Fruit fly (Drosophila melanogaster) Kc167 (cell line): Measurements from ENCODE around the gene CG12605.

Source experiments
- Myc ChIP-seq: fragments of >200 bp; optimal IDR thresholded peaks from 2 replicates; lab custom pipeline; 2017; ENCODE audit warnings: missing external identifiers
- Sin3A ChIP-seq: fragments of >200 bp; optimal IDR thresholded peaks from 2 replicates; lab custom pipeline; 2018; ENCODE audit warnings: missing external identifiers
- h ChIP-seq: fragments of >200 bp; optimal IDR thresholded peaks from 3 replicates; lab custom pipeline; 2018; ENCODE audit warnings: missing external identifiers
- insv ChIP-seq: fragments of >200 bp; optimal IDR thresholded peaks from 3 replicates; lab custom pipeline; 2018; ENCODE audit warnings: missing external identifiers
- psq ChIP-seq: fragments of >200 bp; optimal IDR thresholded peaks from 2 replicates; lab custom pipeline; 2017; ENCODE audit warnings: missing external identifiers
- ttk ChIP-seq: sonication (Bioruptor generic); optimal IDR thresholded peaks from 2 replicates; lab custom pipeline; 2017; ENCODE audit warnings: missing external identifiers

CG12605 gene

DNA sequence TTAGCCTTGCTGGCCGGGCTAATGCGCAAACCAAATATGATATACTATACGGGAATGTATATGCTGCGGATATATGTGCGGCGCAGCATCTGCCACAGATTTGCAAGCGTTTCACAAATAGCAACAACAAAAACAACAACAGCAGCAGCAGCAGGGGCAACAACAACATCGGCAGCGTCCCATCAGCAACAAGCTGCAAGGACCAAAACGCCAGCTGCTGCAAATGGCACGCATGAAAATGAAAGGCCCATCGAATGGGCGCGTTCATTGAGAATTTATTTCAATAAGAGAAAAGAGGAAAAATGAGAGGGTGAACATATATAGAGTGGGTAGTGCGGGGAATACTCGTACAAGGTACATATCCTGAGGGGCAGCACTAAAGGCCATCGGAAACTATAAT lies 11.9 kb upstream of the CG12605 start:
- no peak for TF ChIP-seq insv (lab: Kevin White, UChicago)
- no peak for TF ChIP-seq ttk
- no peak for TF ChIP-seq Sin3A (lab: Kevin White, UChicago)
- no peak for TF ChIP-seq h (lab: Kevin White, UChicago)

DNA sequence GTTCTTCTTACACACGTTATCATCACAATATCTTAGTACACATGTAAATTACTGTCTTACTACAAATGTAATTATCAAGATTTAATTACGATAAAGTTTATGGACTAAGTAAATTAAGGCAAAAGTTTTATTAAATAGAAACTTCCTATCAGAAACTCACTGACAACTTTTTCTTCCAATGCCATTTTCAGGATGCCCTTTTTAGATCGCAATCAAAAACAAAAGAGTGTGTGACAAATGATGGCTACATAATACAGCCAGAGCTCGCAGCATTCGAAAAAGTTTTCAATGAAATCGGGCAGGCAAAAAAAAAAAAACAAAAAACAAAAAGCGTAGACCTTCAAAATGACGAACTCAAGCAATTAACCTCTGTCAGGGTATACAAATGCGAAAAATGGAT lies 8.0 kb upstream of the CG12605 start, which contains the start of gene CG43915:
TSS of gene CG43915 (plus strand) at position 301 of the 400 bp plus-strand sequence.
- TF ChIP-seq Myc (lab: Kevin White, UChicago) (no peak), ttk (no peak), Sin3A (lab: Kevin White, UChicago) (no peak), insv (lab: Kevin White, UChicago) (no peak), psq (no peak), h (lab: Kevin White, UChicago) (no peak)

DNA sequence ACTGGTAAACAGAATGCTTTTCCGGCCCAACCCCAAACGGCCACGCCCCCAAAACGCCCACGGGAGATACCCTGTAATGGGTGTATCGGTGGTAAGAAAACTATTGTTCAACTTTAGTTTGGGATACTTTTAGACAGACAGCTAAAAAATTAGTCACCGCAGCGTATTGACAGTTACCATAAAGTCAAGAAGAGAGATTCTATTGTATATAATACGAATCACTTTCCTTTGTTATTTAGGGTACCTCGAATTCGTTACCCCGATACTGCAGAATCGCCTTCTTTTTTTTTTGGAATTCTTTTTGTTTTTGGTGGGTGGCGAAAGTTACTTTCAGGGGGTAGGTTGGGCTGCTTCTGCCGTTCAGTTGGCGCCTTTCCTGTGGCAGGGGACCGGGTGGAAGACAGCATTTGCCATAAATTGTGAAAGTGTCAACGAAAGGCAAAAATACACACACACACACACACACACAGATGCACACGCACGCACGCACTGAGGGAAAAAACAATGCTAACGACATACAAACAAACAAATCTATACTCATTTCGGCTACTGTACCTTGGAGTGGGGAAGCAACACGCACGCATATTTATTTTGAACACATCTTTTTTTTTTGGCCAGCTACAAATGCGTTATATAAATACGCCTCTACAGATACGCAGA lies 5.9 kb upstream of the CG12605 start:
- TF ChIP-seq psq = no peak
- no peak for TF ChIP-seq insv (lab: Kevin White, UChicago)
- TF ChIP-seq Myc (lab: Kevin White, UChicago) = no peak
- no peak for TF ChIP-seq ttk
- no peak for TF ChIP-seq Sin3A (lab: Kevin White, UChicago)
- no peak for TF ChIP-seq h (lab: Kevin White, UChicago)

DNA sequence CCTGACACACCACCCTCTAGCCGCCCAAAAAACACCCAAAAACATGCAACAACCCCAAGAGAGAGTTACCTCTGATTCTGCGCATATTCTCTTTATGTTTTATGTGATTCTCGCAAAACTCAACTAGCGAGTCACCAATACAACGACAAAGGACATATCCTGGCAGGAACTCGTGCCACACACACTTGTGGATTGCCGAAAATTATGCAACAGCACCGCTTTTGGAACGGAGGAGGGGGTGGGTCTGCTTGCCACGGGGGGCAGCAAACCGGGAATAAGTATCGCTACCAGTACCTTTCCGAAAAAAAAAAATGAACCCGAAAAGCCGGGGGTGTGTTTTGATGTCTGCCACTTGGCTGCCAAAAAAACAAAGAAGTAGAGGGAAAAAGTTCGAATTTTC lies 531 bp upstream of the CG12605 start:
- no peak for TF ChIP-seq h (lab: Kevin White, UChicago)
- TF ChIP-seq insv (lab: Kevin White, UChicago) = no peak
- TF ChIP-seq psq = no peak
- no peak for TF ChIP-seq Myc (lab: Kevin White, UChicago)
- TF ChIP-seq Sin3A (lab: Kevin White, UChicago) = no peak
- no peak for TF ChIP-seq ttk

DNA sequence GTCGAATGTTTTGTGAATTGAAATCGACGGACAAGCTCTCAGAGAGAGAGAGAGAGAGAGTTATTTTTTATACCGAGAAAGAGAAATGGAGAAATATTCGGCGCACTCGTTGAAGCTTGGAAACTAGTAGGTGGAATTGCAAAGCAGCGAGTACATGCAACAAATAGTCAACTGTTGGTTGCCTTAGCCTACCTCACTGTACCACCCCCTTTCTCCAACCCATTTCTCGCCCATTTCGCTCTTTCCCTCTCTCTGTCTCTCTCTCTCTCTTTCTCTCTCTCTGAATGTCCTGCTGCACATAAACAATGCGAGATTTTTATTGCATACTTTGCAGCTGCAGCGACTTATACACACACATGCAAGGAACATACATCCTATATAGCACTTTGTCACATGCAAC lies 592 bp downstream of the CG12605 start:
- TF ChIP-seq psq = no peak
- TF ChIP-seq insv (lab: Kevin White, UChicago) = no peak
- TF ChIP-seq ttk = no peak
- no peak for TF ChIP-seq h (lab: Kevin White, UChicago)
- no peak for TF ChIP-seq Myc (lab: Kevin White, UChicago)
- TF ChIP-seq Sin3A (lab: Kevin White, UChicago) = no peak

DNA sequence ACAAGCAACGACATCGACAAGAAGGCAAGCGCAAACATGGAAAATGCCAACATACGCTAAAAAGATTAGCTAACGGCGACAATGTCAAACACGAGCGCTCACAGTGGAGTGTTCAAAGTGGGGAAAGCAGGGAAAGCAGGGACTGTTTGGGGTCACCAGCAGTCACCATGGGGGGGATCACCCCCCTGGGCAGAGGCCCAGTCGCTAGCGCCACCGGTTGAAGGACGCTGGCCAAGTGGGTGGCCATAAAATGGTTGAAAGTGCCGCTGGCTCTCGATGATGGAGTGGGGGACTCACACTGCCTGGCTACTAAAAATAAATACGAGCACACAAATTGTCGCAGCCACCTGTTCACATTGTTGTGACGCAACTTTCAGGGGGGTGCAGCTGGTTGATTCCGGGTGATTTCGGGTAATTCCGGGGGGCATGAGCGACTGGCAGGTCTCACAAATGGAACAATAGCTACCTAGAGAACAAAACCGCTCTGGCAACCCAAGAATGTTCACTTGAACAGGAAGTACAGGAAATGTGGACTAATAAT lies 3.6 kb downstream of the CG12605 start:
- TF ChIP-seq h (lab: Kevin White, UChicago) (no peak), Myc (lab: Kevin White, UChicago) (no peak), ttk (no peak), psq (no peak), Sin3A (lab: Kevin White, UChicago) (no peak), insv (lab: Kevin White, UChicago) (no peak)

DNA sequence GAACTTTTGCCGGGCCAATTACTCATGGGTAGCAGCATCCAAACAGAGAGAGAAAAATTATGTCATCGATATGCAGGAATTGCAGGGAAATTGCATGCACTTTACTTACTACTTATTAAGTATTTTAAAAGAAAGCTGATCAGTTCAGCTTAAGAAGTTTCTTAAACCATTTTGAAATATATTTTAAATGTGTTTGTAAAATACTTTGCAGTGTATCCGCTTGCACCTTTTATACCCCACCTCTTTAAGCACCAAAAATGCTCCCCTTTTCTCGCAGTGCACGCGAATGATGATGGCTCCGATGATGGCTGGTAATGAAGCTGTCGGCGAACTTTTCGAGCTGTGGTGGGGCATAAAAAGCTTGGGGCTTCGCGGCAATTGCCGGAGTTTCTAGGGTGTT lies 12.1 kb downstream of the CG12605 start, which contains the start of gene CG14984:
TSS of gene CG14984 (minus strand) at position 83 of the 400 bp plus-strand sequence.
- TF ChIP-seq Myc (lab: Kevin White, UChicago) (no peak), h (lab: Kevin White, UChicago) (no peak), ttk (no peak), psq (no peak), insv (lab: Kevin White, UChicago) (no peak), Sin3A (lab: Kevin White, UChicago) (no peak)

DNA sequence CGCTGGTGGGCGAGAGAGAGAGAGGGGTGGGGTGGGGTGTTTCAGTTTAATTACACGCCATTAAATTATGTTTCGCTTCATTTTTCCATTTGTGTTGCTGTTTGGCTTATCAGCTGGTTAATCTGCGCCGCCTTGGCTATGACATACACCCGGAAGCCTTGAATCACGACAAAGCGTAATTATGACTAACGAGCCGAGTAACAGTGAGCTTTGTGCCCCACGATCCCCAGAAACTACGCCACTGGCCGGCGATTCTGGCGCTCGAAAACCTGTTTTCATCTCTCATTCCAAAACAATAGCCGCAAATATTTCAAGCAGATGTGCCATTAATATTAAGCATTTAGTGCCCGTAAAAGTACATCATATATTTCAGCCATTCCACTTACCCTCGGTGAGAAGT lies 12.7 kb downstream of the CG12605 start:
- no peak for TF ChIP-seq psq
- no peak for TF ChIP-seq Myc (lab: Kevin White, UChicago)
- TF ChIP-seq insv (lab: Kevin White, UChicago) = no peak
- no peak for TF ChIP-seq Sin3A (lab: Kevin White, UChicago)
- no peak for TF ChIP-seq h (lab: Kevin White, UChicago)

DNA sequence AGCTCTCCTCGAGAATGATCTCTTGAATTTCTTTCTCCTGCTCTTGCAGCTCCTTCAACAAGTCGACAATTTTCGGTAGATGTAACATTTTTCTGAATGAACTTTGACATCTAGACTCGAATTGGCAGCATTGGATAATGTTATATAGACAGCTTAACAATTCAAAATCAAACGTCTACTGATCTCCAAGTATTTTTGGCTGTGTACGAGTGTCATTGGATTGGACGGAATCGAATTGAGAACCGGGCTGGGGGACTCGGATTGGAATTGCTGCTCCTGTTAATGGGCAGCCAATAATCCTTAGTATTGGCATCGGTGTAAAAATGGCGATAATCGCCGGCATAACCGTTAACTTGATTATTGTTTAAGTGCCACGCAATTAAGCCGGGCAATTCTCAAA lies 15.4 kb downstream of the CG12605 start, which contains the start of gene CG14983:
TSS of gene CG14983 (minus strand) at position 101 of the 400 bp plus-strand sequence.
- no peak for TF ChIP-seq Myc (lab: Kevin White, UChicago)

DNA sequence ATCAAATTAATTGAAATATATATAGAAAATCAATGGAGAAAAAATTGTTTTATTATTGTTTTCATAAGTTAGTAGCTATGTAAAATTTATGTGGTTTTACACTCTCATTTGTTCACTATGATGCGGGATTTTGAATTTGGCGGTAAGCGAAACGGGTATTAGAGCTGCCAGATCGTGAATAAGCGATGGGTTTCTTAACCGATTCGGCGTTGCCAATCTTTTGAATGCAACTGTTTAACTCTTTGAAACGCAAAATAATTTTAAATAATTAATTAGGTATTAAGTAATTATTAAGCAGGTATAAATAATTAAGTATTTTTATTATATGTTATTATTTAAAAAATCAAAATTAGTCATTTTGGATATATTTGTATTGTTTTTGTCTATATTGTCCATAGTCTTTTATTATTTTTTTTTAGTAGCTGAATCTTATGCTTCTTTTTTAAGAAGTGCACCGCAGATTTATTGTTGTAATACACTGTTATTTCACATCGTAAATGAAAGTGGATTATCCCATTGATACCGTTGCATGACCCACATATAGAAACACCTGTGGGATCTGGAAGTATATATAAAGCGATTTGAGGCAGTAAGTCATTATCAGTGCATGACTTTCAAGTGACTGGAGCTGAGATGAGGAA lies 17.1 kb downstream of the CG12605 start, which contains the start of gene CG10853:
TSS of gene CG10853 (plus strand) at position 591 of the 641 bp plus-strand sequence.
- TF ChIP-seq psq (no peak), insv (lab: Kevin White, UChicago) (no peak), ttk (no peak), Myc (lab: Kevin White, UChicago) (no peak), h (lab: Kevin White, UChicago) (no peak), Sin3A (lab: Kevin White, UChicago) (no peak)

DNA sequence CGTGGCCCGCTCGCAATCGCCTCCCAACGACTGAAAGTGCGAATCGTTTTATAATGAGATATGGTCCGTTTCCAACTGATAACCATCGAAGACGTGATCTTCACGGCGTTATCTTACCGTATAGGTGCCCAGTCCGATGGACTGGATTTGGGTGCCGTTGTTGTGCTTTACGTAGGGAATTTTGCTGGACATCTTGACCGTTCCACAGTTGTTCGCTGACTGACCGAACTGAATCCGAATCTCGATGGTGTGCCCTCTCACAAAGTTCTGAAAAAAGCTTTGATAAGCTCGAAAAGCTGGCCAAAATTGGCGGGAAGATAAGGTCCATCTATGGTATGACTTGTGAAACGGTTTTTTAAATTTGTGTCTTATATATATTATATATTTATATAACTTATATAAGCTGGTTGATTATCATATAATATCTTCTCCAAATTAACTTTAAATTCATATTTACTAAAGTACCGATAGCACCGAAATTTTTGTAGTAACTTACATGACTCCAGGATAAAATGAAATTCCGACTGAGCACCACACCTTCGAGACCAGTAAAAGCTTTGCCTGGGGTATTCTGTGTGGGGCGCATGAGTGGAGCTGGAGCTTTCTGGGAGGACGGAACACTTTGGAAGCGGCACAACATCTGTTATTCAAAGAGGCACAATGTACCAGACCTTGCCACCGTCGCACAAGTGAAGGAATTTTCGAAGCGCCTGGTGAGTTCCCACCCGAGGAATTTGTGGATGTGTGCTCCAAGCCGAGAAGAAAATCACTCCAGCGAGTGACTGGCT lies 22.1 kb downstream of the CG12605 start, which contains the start of the genes CG10863 and CG14982:
TSS of gene CG10863 (minus strand) at position 225 of the 788 bp plus-strand sequence.
TSS of gene CG14982 (plus strand) at position 470 of the 788 bp plus-strand sequence.
- TF ChIP-seq h (lab: Kevin White, UChicago) (no peak), Sin3A (lab: Kevin White, UChicago) (no peak), psq (no peak), ttk (no peak), insv (lab: Kevin White, UChicago) (no peak), Myc (lab: Kevin White, UChicago) (no peak)
